Fruit fly (Drosophila melanogaster) whole organism, prepupa: ENCODE data around the gene mad2.

ENCODE experiments used
- Blimp-1 ChIP-seq: fragments of 200-800 bp; sonication (Bioruptor generic); optimal IDR thresholded peaks from 3 replicates; lab custom pipeline; 2017; ENCODE audit warnings: missing biosample characterization, missing genetic modification characterization, mild to moderate bottlenecking, moderate library complexity, missing genetic modification reagents
- CG10631 ChIP-seq: fragments of 200-800 bp; sonication (Bioruptor generic); optimal IDR thresholded peaks from 2 replicates; lab custom pipeline; 2016; ENCODE audit warnings: missing biosample characterization, missing genetic modification characterization
- CG11294 ChIP-seq: fragments of 200-800 bp; sonication (Bioruptor generic); IDR thresholded peaks from 2 replicates; pipeline ENCODE4 v1.3.6; 2022; ENCODE audit warnings: missing biosample characterization, missing genetic modification characterization
- CG11762 ChIP-seq: fragments of 200-800 bp; sonication (Bioruptor generic); optimal IDR thresholded peaks from 3 replicates; lab custom pipeline; 2016; ENCODE audit warnings: missing biosample characterization, missing genetic modification characterization; ENCODE audit not compliant: insufficient read depth
- CG11902 ChIP-seq: fragments of 200-800 bp; sonication (Bioruptor generic); optimal IDR thresholded peaks from 3 replicates; lab custom pipeline; 2016; ENCODE audit warnings: missing biosample characterization, missing genetic modification characterization
- CG1621 ChIP-seq: fragments of 200-800 bp; sonication (Bioruptor generic); optimal IDR thresholded peaks from 3 replicates; lab custom pipeline; 2018; ENCODE audit warnings: missing biosample characterization, mild to moderate bottlenecking, missing genetic modification characterization
- CG3032 ChIP-seq: fragments of 200-800 bp; optimal IDR thresholded peaks from 2 replicates; lab custom pipeline; 2019; ENCODE audit warnings: missing biosample characterization, mild to moderate bottlenecking, missing genetic modification characterization, moderate library complexity
- CG31627 ChIP-seq: fragments of 200-800 bp; sonication (Bioruptor generic); optimal IDR thresholded peaks from 3 replicates; lab custom pipeline; 2016; ENCODE audit warnings: missing biosample characterization, missing genetic modification characterization
- CG32006 ChIP-seq: fragments of 200-800 bp; sonication (Bioruptor generic); optimal IDR thresholded peaks from 3 replicates; lab custom pipeline; 2017; ENCODE audit warnings: missing biosample characterization, mild to moderate bottlenecking, missing genetic modification characterization
- CG34406 ChIP-seq: fragments of 200-800 bp; sonication (Bioruptor generic); optimal IDR thresholded peaks from 3 replicates; lab custom pipeline; 2016; ENCODE audit warnings: missing biosample characterization, missing genetic modification characterization
- CG3919 ChIP-seq: fragments of 200-800 bp; sonication (Bioruptor generic); optimal IDR thresholded peaks from 3 replicates; lab custom pipeline; 2016; ENCODE audit warnings: missing biosample characterization, missing genetic modification characterization
- CG4318 ChIP-seq: fragments of 200-800 bp; sonication (Bioruptor generic); optimal IDR thresholded peaks from 3 replicates; lab custom pipeline; 2017; ENCODE audit warnings: missing biosample characterization, mild to moderate bottlenecking, missing genetic modification characterization
- CG6163 ChIP-seq: fragments of 200-800 bp; sonication (Bioruptor generic); IDR thresholded peaks from 3 replicates; pipeline ENCODE4 v1.3.6; 2022; ENCODE audit warnings: missing biosample characterization, missing genetic modification characterization
- CG6276 ChIP-seq: fragments of 200-800 bp; sonication (Bioruptor generic); optimal IDR thresholded peaks from 2 replicates; lab custom pipeline; 2017; ENCODE audit warnings: missing biosample characterization, mild to moderate bottlenecking, missing genetic modification characterization
- CG6792 ChIP-seq: fragments of 200-800 bp; sonication (Bioruptor generic); optimal IDR thresholded peaks from 3 replicates; lab custom pipeline; 2016; ENCODE audit warnings: missing biosample characterization, missing genetic modification characterization
- CG6808 ChIP-seq: fragments of 200-800 bp; sonication (Bioruptor generic); optimal IDR thresholded peaks from 3 replicates; lab custom pipeline; 2017; ENCODE audit warnings: missing biosample characterization, missing genetic modification characterization, mild to moderate bottlenecking, moderate library complexity, missing genetic modification reagents
- CG6854 ChIP-seq: fragments of 200-800 bp; sonication (Bioruptor generic); optimal IDR thresholded peaks from 2 replicates; lab custom pipeline; 2017; ENCODE audit warnings: missing biosample characterization, mild to moderate bottlenecking, missing genetic modification characterization
- CG8319 ChIP-seq: fragments of 200-800 bp; sonication (Bioruptor generic); optimal IDR thresholded peaks from 3 replicates; lab custom pipeline; 2016; ENCODE audit warnings: missing biosample characterization, missing genetic modification characterization
- CG8632 ChIP-seq: fragments of 200-800 bp; sonication (Bioruptor generic); optimal IDR thresholded peaks from 3 replicates; lab custom pipeline; 2016; ENCODE audit warnings: missing biosample characterization, missing genetic modification characterization
- CG9139 ChIP-seq: fragments of 200-800 bp; sonication (Bioruptor generic); optimal IDR thresholded peaks from 3 replicates; lab custom pipeline; 2017; ENCODE audit warnings: missing biosample characterization, mild to moderate bottlenecking, missing genetic modification characterization
- Eip75B ChIP-seq: fragments of 200-800 bp; sonication (Bioruptor generic); optimal IDR thresholded peaks from 3 replicates; lab custom pipeline; 2016; ENCODE audit warnings: missing biosample characterization, missing genetic modification characterization
- Eip78C ChIP-seq: fragments of 200-800 bp; sonication (Bioruptor generic); peaks from one replicate; lab custom pipeline; 2016; ENCODE audit warnings: missing biosample characterization, missing genetic modification characterization
- Eip93F ChIP-seq: fragments of 200-800 bp; sonication (Bioruptor generic); optimal IDR thresholded peaks from 2 replicates; lab custom pipeline; 2016; ENCODE audit warnings: missing biosample characterization, mild to moderate bottlenecking, missing genetic modification characterization
- Ets21C ChIP-seq: fragments of 200-800 bp; sonication (Bioruptor generic); optimal IDR thresholded peaks from 3 replicates; lab custom pipeline; 2016; ENCODE audit warnings: missing biosample characterization, missing genetic modification characterization
- Ets96B ChIP-seq: fragments of 200-800 bp; optimal IDR thresholded peaks from 2 replicates; lab custom pipeline; 2019; ENCODE audit warnings: missing biosample characterization, mild to moderate bottlenecking, missing genetic modification characterization, moderate library complexity
- Gug ChIP-seq: fragments of 200-800 bp; sonication (Bioruptor generic); IDR thresholded peaks from 2 replicates; pipeline ENCODE4 v1.3.6; 2022; ENCODE audit warnings: missing biosample characterization, missing genetic modification characterization
- Hr39 ChIP-seq: fragments of 200-800 bp; sonication (Bioruptor generic); optimal IDR thresholded peaks from 2 replicates; lab custom pipeline; 2016; ENCODE audit warnings: missing biosample characterization, missing genetic modification characterization
- Hr4 ChIP-seq: fragments of 200-800 bp; sonication (Bioruptor generic); optimal IDR thresholded peaks from 3 replicates; lab custom pipeline; 2016; ENCODE audit warnings: missing biosample characterization, missing genetic modification characterization
- Lpt ChIP-seq: fragments of 200-800 bp; sonication (Bioruptor generic); optimal IDR thresholded peaks from 3 replicates; lab custom pipeline; 2016; ENCODE audit warnings: missing biosample characterization, missing genetic modification characterization
- Met ChIP-seq: fragments of 200-800 bp; sonication (Bioruptor generic); optimal IDR thresholded peaks from 3 replicates; lab custom pipeline; 2016; ENCODE audit warnings: missing biosample characterization, missing genetic modification characterization
- OdsH ChIP-seq: fragments of 200-800 bp; sonication (Bioruptor generic); optimal IDR thresholded peaks from 3 replicates; lab custom pipeline; 2016; ENCODE audit warnings: missing biosample characterization, missing genetic modification characterization
- Sox102F ChIP-seq: fragments of 200-800 bp; sonication (Bioruptor generic); optimal IDR thresholded peaks from 2 replicates; lab custom pipeline; 2016; ENCODE audit warnings: missing biosample characterization, mild to moderate bottlenecking, missing genetic modification characterization
- Sox14 ChIP-seq: fragments of 200-800 bp; sonication (Bioruptor generic); optimal IDR thresholded peaks from 3 replicates; lab custom pipeline; 2016; ENCODE audit warnings: missing biosample characterization, missing genetic modification characterization
- Sox15 ChIP-seq: fragments of 200-800 bp; sonication (Bioruptor generic); optimal IDR thresholded peaks from 3 replicates; lab custom pipeline; 2016; ENCODE audit warnings: missing biosample characterization, missing genetic modification characterization
- achi ChIP-seq: fragments of 200-800 bp; sonication (Bioruptor generic); optimal IDR thresholded peaks from 3 replicates; lab custom pipeline; 2016; ENCODE audit warnings: missing biosample characterization, missing genetic modification characterization
- acj6 ChIP-seq: fragments of 200-800 bp; sonication (Bioruptor generic); optimal IDR thresholded peaks from 3 replicates; lab custom pipeline; 2016; ENCODE audit warnings: missing biosample characterization, missing genetic modification characterization
- cyc ChIP-seq: fragments of 200-800 bp; sonication (Bioruptor generic); optimal IDR thresholded peaks from 3 replicates; lab custom pipeline; 2016; ENCODE audit warnings: missing biosample characterization, missing genetic modification characterization
- dac ChIP-seq: fragments of 200-800 bp; sonication (Bioruptor generic); optimal IDR thresholded peaks from 2 replicates; lab custom pipeline; 2017; ENCODE audit warnings: missing biosample characterization, mild to moderate bottlenecking, missing genetic modification characterization
- dsx ChIP-seq: fragments of 200-800 bp; optimal IDR thresholded peaks from 3 replicates; lab custom pipeline; 2019; ENCODE audit warnings: missing biosample characterization, mild to moderate bottlenecking, missing genetic modification characterization, moderate library complexity; ENCODE audit not compliant: poor library complexity, severe bottlenecking
- eg ChIP-seq: fragments of 200-800 bp; sonication (Bioruptor generic); IDR thresholded peaks from 3 replicates; pipeline ENCODE4 v1.3.6; 2022; ENCODE audit warnings: missing biosample characterization, missing genetic modification characterization
- esn ChIP-seq: fragments of 200-800 bp; sonication (Bioruptor generic); optimal IDR thresholded peaks from 2 replicates; lab custom pipeline; 2016; ENCODE audit warnings: missing biosample characterization, mild to moderate bottlenecking, missing genetic modification characterization, moderate library complexity
- fd59A ChIP-seq: fragments of 200-800 bp; sonication (Bioruptor generic); optimal IDR thresholded peaks from 2 replicates; lab custom pipeline; 2017; ENCODE audit warnings: missing biosample characterization, mild to moderate bottlenecking, missing genetic modification characterization, missing genetic modification reagents
- fd85E ChIP-seq: fragments of 200-800 bp; sonication (Bioruptor generic); optimal IDR thresholded peaks from 3 replicates; lab custom pipeline; 2016; ENCODE audit warnings: missing biosample characterization, missing genetic modification characterization
- fkh ChIP-seq: fragments of 200-800 bp; sonication (Bioruptor generic); optimal IDR thresholded peaks from 3 replicates; lab custom pipeline; 2017; ENCODE audit warnings: missing biosample characterization, mild to moderate bottlenecking, missing genetic modification characterization, moderate library complexity
- lz ChIP-seq: fragments of 200-800 bp; sonication (Bioruptor generic); optimal IDR thresholded peaks from 3 replicates; lab custom pipeline; 2016; ENCODE audit warnings: missing biosample characterization, missing genetic modification characterization
- pdm3 ChIP-seq: fragments of 200-800 bp; sonication (Bioruptor generic); optimal IDR thresholded peaks from 3 replicates; lab custom pipeline; 2016; ENCODE audit warnings: missing biosample characterization, missing genetic modification characterization
- salr ChIP-seq, 2 experiments: fragments of 200-800 bp; sonication (Bioruptor generic); optimal IDR thresholded peaks; 3 replicates each; lab custom pipeline; 2016 to 2018; ENCODE audit warnings: missing biosample characterization in 2 of 2, missing genetic modification characterization in 2 of 2, mild to moderate bottlenecking in 1 of 2
- spab ChIP-seq: fragments of 200-800 bp; sonication (Bioruptor generic); optimal IDR thresholded peaks from 2 replicates; lab custom pipeline; 2017; ENCODE audit warnings: missing biosample characterization, mild to moderate bottlenecking, missing genetic modification characterization, missing genetic modification reagents
- svp ChIP-seq: fragments of 200-800 bp; sonication (Bioruptor generic); peaks from one replicate; lab custom pipeline; 2016; ENCODE audit warnings: missing biosample characterization, missing genetic modification characterization
- topi ChIP-seq: fragments of 200-800 bp; sonication (Bioruptor generic); optimal IDR thresholded peaks from 3 replicates; lab custom pipeline; 2016; ENCODE audit warnings: missing biosample characterization, missing genetic modification characterization
- vri ChIP-seq: fragments of 200-800 bp; sonication (Bioruptor generic); optimal IDR thresholded peaks from 3 replicates; lab custom pipeline; 2016; ENCODE audit warnings: missing biosample characterization, mild to moderate bottlenecking, missing genetic modification characterization

mad2 gene

dm6 chr3L:5770817-5771425, 42.0 kb downstream of the mad2 start:
- no peak for TF ChIP-seq Eip75B (GFP tag; lab: Kevin White, UChicago)
- peak; percentile 89 for TF ChIP-seq topi (GFP tag; lab: Kevin White, UChicago)
- TF ChIP-seq CG31627 (GFP tag; lab: Kevin White, UChicago), result peak; percentile 88
- no peak for TF ChIP-seq Sox102F (GFP tag; lab: Kevin White, UChicago)
- peak; percentile 86 for TF ChIP-seq CG8632
- peak; percentile 60; the same call in 2 of the 3 replicates for TF ChIP-seq CG6163 (GFP tag; lab: Robert Waterston, UW)
- TF ChIP-seq Met, result no peak
- TF ChIP-seq Ets21C (GFP tag; lab: Kevin White, UChicago), result no peak
- TF ChIP-seq CG6792 (GFP tag; lab: Kevin White, UChicago), result peak; percentile 85
- no peak for TF ChIP-seq OdsH
- TF ChIP-seq eg (GFP tag; lab: Robert Waterston, UW), result peak; percentile 73
- TF ChIP-seq CG11762 (GFP tag; lab: Kevin White, UChicago), result peak; percentile 80
- no peak for TF ChIP-seq Blimp-1 (GFP tag; lab: Kevin White, UChicago)
- peak; percentile 85 for TF ChIP-seq Hr39
- TF ChIP-seq fd85E, result no peak
- TF ChIP-seq CG4318, result no peak
- TF ChIP-seq CG6276 (GFP tag; lab: Kevin White, UChicago), result no peak
- peak; percentile 51 for TF ChIP-seq CG1621 (tag; lab: Kevin White, UChicago)
- peak; percentile 68 for TF ChIP-seq CG11902 (GFP tag; lab: Kevin White, UChicago)
- TF ChIP-seq CG34406 (GFP tag; lab: Kevin White, UChicago), result peak; percentile 80
- TF ChIP-seq cyc (GFP tag; lab: Kevin White, UChicago), result peak; percentile 86
- TF ChIP-seq CG11294 (GFP tag; lab: Robert Waterston, UW), result 0 out of 2 replicates have a peak, but pooled peaks have one; percentile 21
- TF ChIP-seq vri (GFP tag; lab: Kevin White, UChicago), result peak; percentile 72
- TF ChIP-seq CG3919 (GFP tag; lab: Kevin White, UChicago), result peak; percentile 86
- peak; percentile 82 for TF ChIP-seq CG3032 (tag; lab: Kevin White, UChicago)
- TF ChIP-seq fkh (GFP tag; lab: Kevin White, UChicago), result peak; percentile 47
- TF ChIP-seq Lpt (GFP tag; lab: Kevin White, UChicago), result peak; percentile 67
- peak; percentile 54 for TF ChIP-seq CG6854
- TF ChIP-seq CG9139 (GFP tag; lab: Kevin White, UChicago), result no peak
- peak; percentile 89 for TF ChIP-seq lz
- no peak for TF ChIP-seq CG6808 (GFP tag; lab: Kevin White, UChicago)
- peak in 1 of 2 experiments; percentile 74 for TF ChIP-seq salr (GFP tag; optimal IDR thresholded peaks at IDR 0.05; lab: Kevin White, UChicago)
- TF ChIP-seq dsx, result peak; percentile 78
- TF ChIP-seq dac, result no peak
- peak; percentile 81 for TF ChIP-seq fd59A
- TF ChIP-seq CG8319, result peak; percentile 86
- TF ChIP-seq Gug (GFP tag; lab: Robert Waterston, UW), result peak; percentile 29; the same call in 1 of the 2 replicates
- TF ChIP-seq spab, result no peak
- peak; percentile 90 for TF ChIP-seq CG32006 (GFP tag; lab: Kevin White, UChicago)
- TF ChIP-seq Eip78C (GFP tag; lab: Kevin White, UChicago), result peak; percentile 98
- TF ChIP-seq acj6, result peak; percentile 89
- peak; percentile 91 for TF ChIP-seq esn (GFP tag; lab: Kevin White, UChicago)
- TF ChIP-seq CG10631 (GFP tag; lab: Kevin White, UChicago), result peak; percentile 86
- TF ChIP-seq Eip93F (GFP tag; lab: Kevin White, UChicago), result peak; percentile 55
- peak; percentile 88 for TF ChIP-seq achi
- TF ChIP-seq Hr4 (GFP tag; lab: Kevin White, UChicago), result no peak
- peak; percentile 96 for TF ChIP-seq Sox14 (GFP tag; lab: Kevin White, UChicago)
- TF ChIP-seq pdm3 (GFP tag; lab: Kevin White, UChicago), result no peak
- peak; percentile 63 for TF ChIP-seq Sox15
- TF ChIP-seq Ets96B, result peak; percentile 82
- peak; percentile 93 for TF ChIP-seq svp (GFP tag; lab: Kevin White, UChicago)
